Worm (Caenorhabditis elegans) whole organism, midembryonic: ENCODE results near the gene nmy-3.

Experiments
- T22C8.4 ChIP-seq: fragments of 200-800 bp; sonication (Bioruptor generic); IDR thresholded peaks from 2 replicates; pipeline ENCODE4 v1.3.6; 2022; ENCODE audit warnings: missing genetic modification characterization, missing compliant biosample characterization
- klf-2 ChIP-seq: fragments of 200-800 bp; sonication (Bioruptor generic); conservative IDR thresholded peaks from 2 replicates; pipeline ENCODE4 v1.3.6; 2022; ENCODE audit warnings: missing genetic modification reagents, missing genetic modification characterization, missing compliant biosample characterization

DNA sequence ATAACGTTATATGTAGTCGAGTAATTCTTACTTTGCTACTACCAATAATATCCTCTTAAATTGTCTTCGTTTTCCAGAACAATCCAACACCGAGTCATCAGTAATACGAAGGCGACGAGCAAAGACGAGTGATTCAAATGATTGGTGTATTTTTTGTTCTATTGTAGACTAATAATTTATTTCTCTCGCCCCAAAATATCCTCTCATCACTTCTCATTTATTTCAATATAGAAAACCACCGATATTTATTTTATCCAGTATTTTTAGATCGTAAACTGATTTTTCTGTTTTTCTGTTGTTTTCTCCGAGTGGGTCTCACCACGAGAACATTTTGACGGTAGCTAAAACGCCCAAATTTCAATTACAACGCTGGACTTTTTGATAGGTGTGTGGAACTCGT lies 46.6 kb upstream of the nmy-3 start:
- TF ChIP-seq T22C8.4 (GFP tag; lab: Robert Waterston, UW) (no peak), klf-2 (GFP tag; lab: Robert Waterston, UW) (no peak)
